Fruit fly (Drosophila melanogaster): ENCODE results near the gene Hira.

DNA sequence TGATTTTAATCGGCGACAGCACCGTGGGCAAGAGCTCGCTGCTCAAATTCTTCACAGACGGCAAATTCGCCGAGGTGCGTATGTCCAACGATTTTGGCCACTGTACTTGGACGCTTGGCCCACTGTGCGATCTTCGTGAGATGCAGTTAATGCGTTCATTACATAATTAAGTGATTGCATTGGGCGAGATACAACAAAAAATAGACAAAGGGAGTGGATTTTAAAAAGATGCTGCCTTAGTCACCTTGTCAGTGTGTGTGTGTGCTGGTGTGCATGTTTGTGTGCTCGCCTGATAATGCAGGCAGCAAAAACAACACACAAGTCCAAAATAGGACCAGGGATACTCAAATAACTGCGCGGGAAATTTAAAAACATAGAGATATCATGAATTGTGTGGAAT is 13.3 kb downstream of the Hira start:
- TF ChIP-seq CG18476 (GFP tag; optimal IDR thresholded peaks at IDR 0.05) (no peak), CG2129 (GFP tag; IDR thresholded peaks at IDR 0.05; ENCODE audit: partially characterized antibody) (no peak), fd96Cb (tag; optimal IDR thresholded peaks at IDR 0.05) (no peak), CG13296 (GFP tag; optimal IDR thresholded peaks at IDR 0.05) (no peak), Ptx1 (GFP tag; IDR thresholded peaks at IDR 0.05) (no peak), CG4854 (GFP tag; optimal IDR thresholded peaks at IDR 0.05) (no peak), Dfd (GFP tag; optimal IDR thresholded peaks at IDR 0.05) (no peak), slbo (GFP tag; IDR thresholded peaks at IDR 0.05) (no peak), chif (GFP tag; optimal IDR thresholded peaks at IDR 0.05) (no peak), CG3163 (GFP tag; optimal IDR thresholded peaks at IDR 0.05) (no peak)
